Worm (Caenorhabditis elegans) whole organism, midembryonic: ENCODE results near the gene aptf-1.

Experiments
- T22C8.4 ChIP-seq: fragments of 200-800 bp; sonication (Bioruptor generic); IDR thresholded peaks from 2 replicates; pipeline ENCODE4 v1.3.6; 2022; ENCODE audit warnings: missing genetic modification characterization, missing compliant biosample characterization
- cog-1 ChIP-seq: sonication (generic microtip); optimal IDR thresholded peaks from 2 replicates; lab custom pipeline; 2016; ENCODE audit warnings: missing genetic modification characterization, missing compliant biosample characterization
- flt-1 ChIP-seq: fragments of 200-800 bp; sonication (Bioruptor generic); IDR thresholded peaks from 2 replicates; pipeline ENCODE4 v1.3.6; 2022; ENCODE audit warnings: missing genetic modification characterization, missing compliant biosample characterization
- klf-2 ChIP-seq: fragments of 200-800 bp; sonication (Bioruptor generic); conservative IDR thresholded peaks from 2 replicates; pipeline ENCODE4 v1.3.6; 2022; ENCODE audit warnings: missing genetic modification reagents, missing genetic modification characterization, missing compliant biosample characterization
- med-1 ChIP-seq: sonication (generic microtip); optimal IDR thresholded peaks from 2 replicates; lab custom pipeline; 2017; ENCODE audit warnings: missing genetic modification characterization, mild to moderate bottlenecking, missing compliant biosample characterization, antibody characterized with exemption, missing genetic modification reagents; ENCODE audit not compliant: insufficient read depth
- ref-1 ChIP-seq: fragments of 200-800 bp; sonication (Bioruptor generic); conservative IDR thresholded peaks from 2 replicates; pipeline ENCODE4 v1.3.6; 2022; ENCODE audit warnings: missing genetic modification reagents, missing genetic modification characterization, missing compliant biosample characterization
- tab-1 ChIP-seq: fragments of 200-800 bp; sonication (Bioruptor generic); IDR thresholded peaks from 2 replicates; pipeline ENCODE4 v1.3.6; 2022; ENCODE audit warnings: missing genetic modification characterization, missing compliant biosample characterization
- ztf-23 ChIP-seq: fragments of 200-800 bp; sonication (Bioruptor generic); IDR thresholded peaks from 2 replicates; pipeline ENCODE4 v1.3.6; 2022; ENCODE audit warnings: missing genetic modification reagents, missing genetic modification characterization, missing compliant biosample characterization
- ztf-29 ChIP-seq: fragments of 200-800 bp; sonication (Bioruptor generic); IDR thresholded peaks from 2 replicates; pipeline ENCODE4 v1.3.6; 2022; ENCODE audit warnings: missing genetic modification reagents, missing genetic modification characterization, missing compliant biosample characterization

ce11 chrII:6410181-6410580 lies 44.6 kb upstream of the aptf-1 start, which contains the start of gene T25D10.4:
- TF ChIP-seq flt-1 (GFP tag; lab: Robert Waterston, UW) (no peak), T22C8.4 (GFP tag; lab: Robert Waterston, UW) (no peak), ztf-29 (GFP tag; lab: Robert Waterston, UW) (no peak), cog-1 (tag; lab: Kevin White, UChicago) (no peak), tab-1 (GFP tag; lab: Robert Waterston, UW) (no peak), med-1 (GFP tag; lab: Kevin White, UChicago) (no peak), ref-1 (GFP tag; lab: Robert Waterston, UW) (no peak), ztf-23 (GFP tag; lab: Robert Waterston, UW) (no peak), klf-2 (GFP tag; lab: Robert Waterston, UW) (no peak)
